Worm (Caenorhabditis elegans): ENCODE results near the gene C25G6.1.

Gene C25G6.1

ce11 chrX:1302267-1302666, 31.6 kb downstream of the C25G6.1 start (continued):
- TF ChIP-seq elt-2 (tag; optimal IDR thresholded peaks at IDR 0.05), result peak; percentile 67
- TF ChIP-seq lin-14 (GFP tag; optimal IDR thresholded peaks at IDR 0.05), result peak; percentile 96
- TF ChIP-seq ceh-8 (GFP tag; optimal IDR thresholded peaks at IDR 0.05), result peak; percentile 1
- TF ChIP-seq hpl-2 (GFP tag; optimal IDR thresholded peaks at IDR 0.05), result no peak
- no peak for TF ChIP-seq ama-1 (optimal IDR thresholded peaks at IDR 0.05)
- peak; percentile 82 for TF ChIP-seq fkh-8 (tag; optimal IDR thresholded peaks at IDR 0.05)
- peak in 1 of 2 experiments; percentile 68 for TF ChIP-seq ztf-11 (tag; optimal IDR thresholded peaks at IDR 0.05)
- no peak for TF ChIP-seq elt-3 (tag; optimal IDR thresholded peaks at IDR 0.05)
- TF ChIP-seq nhr-71 (tag; optimal IDR thresholded peaks at IDR 0.05), result peak; percentile 84
- peak; percentile 50 to 75 for TF ChIP-seq lsy-2 (tag; optimal IDR thresholded peaks at IDR 0.05)
- no peak for TF ChIP-seq aly-2 (tag; optimal IDR thresholded peaks at IDR 0.05)
- TF ChIP-seq nhr-237 (tag; optimal IDR thresholded peaks at IDR 0.05), result no peak
- peak; percentile 47 for TF ChIP-seq irx-1 (tag; optimal IDR thresholded peaks at IDR 0.05)
- no peak for TF ChIP-seq nhr-11 (tag; optimal IDR thresholded peaks at IDR 0.05)
- peak; percentile 17 for TF ChIP-seq zag-1 (tag; optimal IDR thresholded peaks at IDR 0.05)
- peak; percentile 49 for TF ChIP-seq lin-13 (GFP tag; optimal IDR thresholded peaks at IDR 0.05)
- TF ChIP-seq nhr-85 (tag), result no peak
- peak; percentile 75 for TF ChIP-seq swsn-7 (tag; optimal IDR thresholded peaks at IDR 0.05)
- peak; percentile 3 for TF ChIP-seq lin-15B (tag; optimal IDR thresholded peaks at IDR 0.05)
- no peak for TF ChIP-seq pqm-1 (tag; optimal IDR thresholded peaks at IDR 0.05)
- TF ChIP-seq efl-1 (optimal IDR thresholded peaks at IDR 0.05), result peak; percentile 48 to 74
- TF ChIP-seq efl-1 (GFP tag; optimal IDR thresholded peaks at IDR 0.05 in 1 of 2), result peak in 1 of 2 experiments; percentile 22
- no peak for TF ChIP-seq nhr-84 (tag; optimal IDR thresholded peaks at IDR 0.05)
- TF ChIP-seq nhr-20 (tag; optimal IDR thresholded peaks at IDR 0.05), result peak; percentile 68
- no peak for TF ChIP-seq ceh-88 (GFP tag; IDR thresholded peaks at IDR 0.05)
- peak; percentile 53 for TF ChIP-seq fkh-10 (GFP tag; optimal IDR thresholded peaks at IDR 0.05)
- TF ChIP-seq snu-23 (GFP tag; optimal IDR thresholded peaks at IDR 0.05), result peak; percentile 76
- no peak for TF ChIP-seq hlh-4 (tag; optimal IDR thresholded peaks at IDR 0.05)
- TF ChIP-seq ceh-63 (GFP tag; optimal IDR thresholded peaks at IDR 0.05), result no peak
- TF ChIP-seq nhr-77 (tag; optimal IDR thresholded peaks at IDR 0.05), result peak; percentile 7
- TF ChIP-seq aha-1 (tag; optimal IDR thresholded peaks at IDR 0.05), result no peak
- TF ChIP-seq unc-86 (tag; optimal IDR thresholded peaks at IDR 0.05), result peak; percentile 70
- no peak for TF ChIP-seq hlh-17 (GFP tag; optimal IDR thresholded peaks at IDR 0.05; ENCODE audit: borderline replicate concordance)
- no peak for TF ChIP-seq tlp-1 (tag; optimal IDR thresholded peaks at IDR 0.05)
- TF ChIP-seq snpc-4 (tag; optimal IDR thresholded peaks at IDR 0.05), result peak; percentile 34
- peak; percentile 70 for TF ChIP-seq jun-1 (tag; optimal IDR thresholded peaks at IDR 0.05)
- no peak for TF ChIP-seq nhr-28 (tag; optimal IDR thresholded peaks at IDR 0.05)
- TF ChIP-seq blmp-1 (tag; optimal IDR thresholded peaks at IDR 0.05), result no peak
- TF ChIP-seq nhr-47 (tag; optimal IDR thresholded peaks at IDR 0.05), result peak; percentile 74
- no peak for TF ChIP-seq C34B4.2 (tag; optimal IDR thresholded peaks at IDR 0.05)
- TF ChIP-seq F16B12.6 (tag; optimal IDR thresholded peaks at IDR 0.05), result no peak

ce11 chrX:1309446-1309845, 38.7 kb downstream of the C25G6.1 start:
- TF ChIP-seq blmp-1 (tag; optimal IDR thresholded peaks at IDR 0.05) (peak; percentile 98), mep-1 (tag; optimal IDR thresholded peaks at IDR 0.05) (no peak), pag-3 (tag; optimal IDR thresholded peaks at IDR 0.05; ENCODE audit: borderline replicate concordance, insufficient read depth) (no peak), F16B12.6 (tag; optimal IDR thresholded peaks at IDR 0.05) (no peak)

ce11 chrX:1311084-1311483, 40.4 kb downstream of the C25G6.1 start, which contains the start of gene H42K12.3:
Gene H42K12.3, plus strand, starts transcription at chrX:1311391.
- TF ChIP-seq elt-2 (tag; optimal IDR thresholded peaks at IDR 0.05) (no peak), ceh-90 (tag; optimal IDR thresholded peaks at IDR 0.05) (no peak), nhr-84 (tag; optimal IDR thresholded peaks at IDR 0.05) (no peak), blmp-1 (tag; optimal IDR thresholded peaks at IDR 0.05) (peak; percentile 96), fkh-10 (GFP tag; optimal IDR thresholded peaks at IDR 0.05) (no peak), dsc-1 (tag; optimal IDR thresholded peaks at IDR 0.05) (no peak), dpl-1 (GFP tag; optimal IDR thresholded peaks at IDR 0.05) (no peak)
